Worm (Caenorhabditis elegans) whole organism, L1 larva: ENCODE results near the gene str-28.

ENCODE experiments used
- Y116A8C.19 ChIP-seq: sonication (generic microtip); optimal IDR thresholded peaks from 2 replicates; lab custom pipeline; 2016; ENCODE audit warnings: missing compliant biosample characterization, missing genetic modification characterization, borderline replicate concordance
- alr-1 ChIP-seq: fragments of 200-800 bp; sonication (Bioruptor generic); optimal IDR thresholded peaks from 2 replicates; lab custom pipeline; 2018; ENCODE audit warnings: borderline replicate concordance, mild to moderate bottlenecking, missing genetic modification characterization, missing compliant biosample characterization
- aly-2 ChIP-seq: fragments of 150-350 bp; optimal IDR thresholded peaks from 2 replicates; lab custom pipeline; 2014; ENCODE audit warnings: missing biosample characterization, missing genetic modification characterization
- egl-13 ChIP-seq: sonication (generic microtip); optimal IDR thresholded peaks from 2 replicates; lab custom pipeline; 2016; ENCODE audit warnings: missing genotype, missing genetic modification reagents, missing genetic modification characterization, missing compliant biosample characterization
- isw-1 ChIP-seq: fragments of 200-800 bp; sonication (Bioruptor generic); IDR thresholded peaks from 2 replicates; pipeline ENCODE4 v1.3.6; 2022; ENCODE audit warnings: missing genetic modification characterization, missing compliant biosample characterization
- lin-15B ChIP-seq: fragments of 150-350 bp; sonication (generic microtip); optimal IDR thresholded peaks from 3 replicates; lab custom pipeline; 2014; ENCODE audit warnings: missing biosample characterization, missing genetic modification characterization
- lin-39 ChIP-seq: fragments of 150-350 bp; optimal IDR thresholded peaks from 2 replicates; lab custom pipeline; 2014; ENCODE audit warnings: missing biosample characterization, missing genetic modification reagents, missing genetic modification characterization
- lir-3 ChIP-seq: sonication (generic microtip); optimal IDR thresholded peaks from 2 replicates; lab custom pipeline; 2016; ENCODE audit warnings: mild to moderate bottlenecking, missing genetic modification characterization, moderate library complexity, missing compliant biosample characterization; ENCODE audit not compliant: poor library complexity
- mab-9 ChIP-seq: fragments of 200-800 bp; sonication (Bioruptor generic); IDR thresholded peaks from 2 replicates; pipeline ENCODE4 v1.3.6; 2022; ENCODE audit warnings: missing genetic modification reagents, missing genetic modification characterization, missing compliant biosample characterization
- mep-1 ChIP-seq: fragments of 150-350 bp; optimal IDR thresholded peaks from 2 replicates; lab custom pipeline; 2014; ENCODE audit warnings: missing biosample characterization, missing genetic modification characterization
- nhr-19 ChIP-seq: fragments of 200-800 bp; sonication (Bioruptor generic); conservative IDR thresholded peaks from 2 replicates; pipeline ENCODE4 v1.3.6; 2022; ENCODE audit warnings: missing genetic modification characterization, missing compliant biosample characterization
- nhr-85 ChIP-seq: sonication (generic microtip); peaks from one replicate; lab custom pipeline; 2016; ENCODE audit warnings: missing genetic modification characterization, inconsistent platforms, missing compliant biosample characterization
- pax-3 ChIP-seq: fragments of 200-800 bp; sonication (Bioruptor generic); optimal IDR thresholded peaks from 2 replicates; lab custom pipeline; 2018; ENCODE audit warnings: mild to moderate bottlenecking, missing genetic modification characterization, moderate library complexity, missing compliant biosample characterization
- rnt-1 ChIP-seq: sonication (generic microtip); optimal IDR thresholded peaks from 2 replicates; lab custom pipeline; 2016; ENCODE audit warnings: mild to moderate bottlenecking, missing genetic modification characterization, moderate library complexity, missing compliant biosample characterization
- sup-37 ChIP-seq: fragments of 200-800 bp; sonication (Bioruptor generic); optimal IDR thresholded peaks from 2 replicates; lab custom pipeline; 2018; ENCODE audit warnings: mild to moderate bottlenecking, missing genetic modification characterization, missing compliant biosample characterization
- unc-98 ChIP-seq: fragments of 200-800 bp; sonication (Bioruptor generic); IDR thresholded peaks from 2 replicates; pipeline ENCODE4 v1.3.6; 2022; ENCODE audit warnings: missing genetic modification characterization, missing compliant biosample characterization

str-28 gene

ce11 chrV:7424336-7424735, 48.4 kb downstream of the str-28 start, which contains the start of gene F18E3.10:
Gene F18E3.10, minus strand, starts transcription at chrV:7424436.
- TF ChIP-seq rnt-1 (tag; lab: Kevin White, UChicago) (no peak), nhr-19 (GFP tag; lab: Robert Waterston, UW) (no peak), egl-13 (tag; lab: Kevin White, UChicago) (no peak), alr-1 (tag; lab: Kevin White, UChicago) (no peak), lin-15B (tag; lab: Kevin White, UChicago) (no peak), isw-1 (GFP tag; lab: Robert Waterston, UW) (no peak), mab-9 (GFP tag; lab: Robert Waterston, UW) (no peak), mep-1 (tag; lab: Kevin White, UChicago) (no peak), unc-98 (GFP tag; lab: Robert Waterston, UW) (no peak), pax-3 (no peak), lin-39 (tag; lab: Kevin White, UChicago) (no peak), nhr-85 (tag; lab: Kevin White, UChicago) (no peak), lir-3 (tag; lab: Kevin White, UChicago) (no peak), aly-2 (tag; lab: Kevin White, UChicago) (no peak), Y116A8C.19 (tag; lab: Kevin White, UChicago) (no peak), sup-37 (no peak)
